Worm (Caenorhabditis elegans) whole organism, L4 larva: ENCODE measurements around the gene cpg-2.

Experiments
- ZK546.5 ChIP-seq, 2 experiments: sonication (generic microtip); optimal IDR thresholded peaks; 2 replicates each; lab custom pipeline; 2017; ENCODE audit warnings: missing biosample characterization in 2 of 2, missing genetic modification characterization in 2 of 2
- nhr-11 ChIP-seq: fragments of 150-350 bp; optimal IDR thresholded peaks from 2 replicates; lab custom pipeline; 2014; ENCODE audit warnings: missing biosample characterization, missing genetic modification characterization
- nhr-76 ChIP-seq: fragments of 150-350 bp; optimal IDR thresholded peaks from 2 replicates; lab custom pipeline; 2014; ENCODE audit warnings: missing biosample characterization, missing genetic modification characterization
- pha-4 ChIP-seq, 2 experiments: fragments of 150-350 bp in 1 of 2; fragments of 200-800 bp in 1 of 2; sonication (Bioruptor generic) in 1 of 2; IDR thresholded peaks in 1 of 2; optimal IDR thresholded peaks in 1 of 2; 2 replicates each; pipeline versions ENCODE4 v1.3.6 to Lab custom; 2014 to 2022; ENCODE audit warnings: missing genetic modification characterization in 2 of 2, missing genetic modification reagents in 2 of 2, missing biosample characterization in 1 of 2, missing compliant biosample characterization in 1 of 2
- pqm-1 ChIP-seq: sonication (generic microtip); optimal IDR thresholded peaks from 2 replicates; lab custom pipeline; 2017; ENCODE audit warnings: missing biosample characterization, missing genetic modification characterization
- snpc-4 ChIP-seq: fragments of 150-350 bp; optimal IDR thresholded peaks from 2 replicates; lab custom pipeline; 2014; ENCODE audit warnings: missing biosample characterization, missing genetic modification characterization
- spr-1 ChIP-seq: sonication (generic microtip); optimal IDR thresholded peaks from 2 replicates; lab custom pipeline; 2016; ENCODE audit warnings: mild to moderate bottlenecking, missing genetic modification characterization, missing compliant biosample characterization

- TF ChIP-seq nhr-76 (tag; lab: Kevin White, UChicago): no peak
- no peak for TF ChIP-seq ZK546.5 (tag; optimal IDR thresholded peaks at IDR 0.05; lab: Kevin White, UChicago)
- no peak for TF ChIP-seq pha-4 (GFP tag; IDR thresholded peaks at IDR 0.05; lab: Robert Waterston, UW)
- TF ChIP-seq pha-4 (tag; optimal IDR thresholded peaks at IDR 0.05; lab: Kevin White, UChicago): no peak
- TF ChIP-seq pqm-1 (tag; lab: Kevin White, UChicago): no peak
- TF ChIP-seq nhr-11 (tag; lab: Kevin White, UChicago): peak; percentile 13
- no peak for TF ChIP-seq snpc-4 (tag; lab: Kevin White, UChicago)
- no peak for TF ChIP-seq spr-1 (tag; lab: Kevin White, UChicago)
Observed at ce11 chrIII:7090545-7090944, 13.2 kb downstream of the cpg-2 start, which contains the start of gene ZK418.10.
